Fruit fly (Drosophila melanogaster) whole organism, embryonic: ENCODE measurements around the gene Bmcp.

Experiments
- Antp ChIP-seq: fragments of 200-800 bp; sonication (Bioruptor generic); optimal IDR thresholded peaks from 3 replicates; lab custom pipeline; 2016; ENCODE audit warnings: missing biosample characterization, missing genetic modification characterization
- Atf3 ChIP-seq: fragments of 200-800 bp; sonication (Bioruptor generic); optimal IDR thresholded peaks from 3 replicates; lab custom pipeline; 2016; ENCODE audit warnings: missing biosample characterization, missing genetic modification characterization
- Atf6 ChIP-seq: fragments of 200-800 bp; sonication (Bioruptor generic); IDR thresholded peaks from 2 replicates; pipeline ENCODE4 v1.3.6; 2022; ENCODE audit warnings: missing biosample characterization, missing genetic modification characterization
- CG10654 ChIP-seq: fragments of 200-800 bp; sonication (Bioruptor generic); optimal IDR thresholded peaks from 2 replicates; lab custom pipeline; 2016; ENCODE audit warnings: missing biosample characterization, missing genetic modification characterization
- CG11398 ChIP-seq: fragments of 200-800 bp; sonication (Bioruptor generic); optimal IDR thresholded peaks from 2 replicates; lab custom pipeline; 2016; ENCODE audit warnings: missing biosample characterization, missing genetic modification characterization
- CG11560 ChIP-seq: fragments of 200-800 bp; sonication (Bioruptor generic); IDR thresholded peaks from 3 replicates; pipeline ENCODE4 v1.3.6; 2022; ENCODE audit warnings: missing biosample characterization, missing genetic modification characterization
- CG12236 ChIP-seq: fragments of 200-800 bp; sonication (Bioruptor generic); optimal IDR thresholded peaks from 2 replicates; lab custom pipeline; 2016; ENCODE audit warnings: missing biosample characterization, missing genetic modification characterization
- CG12299 ChIP-seq: fragments of 200-800 bp; sonication (Bioruptor generic); optimal IDR thresholded peaks from 2 replicates; lab custom pipeline; 2018; ENCODE audit warnings: missing biosample characterization, mild to moderate bottlenecking, missing genetic modification characterization
- CG13894 ChIP-seq: fragments of 200-800 bp; sonication (Bioruptor generic); optimal IDR thresholded peaks from 3 replicates; lab custom pipeline; 2018; ENCODE audit warnings: missing biosample characterization, mild to moderate bottlenecking, missing genetic modification characterization, moderate library complexity
- CG14014 ChIP-seq: fragments of 200-800 bp; sonication (Bioruptor generic); IDR thresholded peaks from 2 replicates; pipeline ENCODE4 v1.3.6; 2022; ENCODE audit warnings: missing biosample characterization, missing genetic modification characterization
- CG15601 ChIP-seq: fragments of 200-800 bp; sonication (Bioruptor generic); optimal IDR thresholded peaks from 3 replicates; lab custom pipeline; 2019; ENCODE audit warnings: missing biosample characterization, mild to moderate bottlenecking, missing genetic modification characterization, moderate library complexity
- CG18011 ChIP-seq: fragments of 200-800 bp; sonication (Bioruptor generic); optimal IDR thresholded peaks from 2 replicates; lab custom pipeline; 2017; ENCODE audit warnings: missing biosample characterization, missing genetic modification characterization, mild to moderate bottlenecking, moderate library complexity, missing genotype
- CG32772 ChIP-seq: fragments of 200-800 bp; sonication (Bioruptor generic); IDR thresholded peaks from 2 replicates; pipeline ENCODE4 v1.3.6; 2022; ENCODE audit warnings: missing biosample characterization, missing genetic modification characterization
- CG4328 ChIP-seq: fragments of 200-800 bp; sonication (Bioruptor generic); optimal IDR thresholded peaks from 3 replicates; lab custom pipeline; 2017; ENCODE audit warnings: missing biosample characterization, missing genetic modification reagents, missing genetic modification characterization
- CG4617 ChIP-seq: fragments of 200-800 bp; sonication (Bioruptor generic); optimal IDR thresholded peaks from 3 replicates; lab custom pipeline; 2016; ENCODE audit warnings: missing biosample characterization, missing genetic modification characterization, borderline replicate concordance
- CG6254 ChIP-seq: fragments of 200-800 bp; sonication (Bioruptor generic); optimal IDR thresholded peaks from 3 replicates; lab custom pipeline; 2017; ENCODE audit warnings: mild to moderate bottlenecking, missing biosample characterization, missing genetic modification reagents, missing genetic modification characterization
- CG6689 ChIP-seq: fragments of 200-800 bp; sonication (Bioruptor generic); IDR thresholded peaks from 2 replicates; pipeline ENCODE4 v1.3.6; 2022; ENCODE audit warnings: missing biosample characterization, missing genetic modification characterization
- CG7357 ChIP-seq: fragments of 200-800 bp; sonication (Bioruptor generic); IDR thresholded peaks from 3 replicates; pipeline ENCODE4 v1.3.6; 2022; ENCODE audit warnings: missing biosample characterization, missing genetic modification characterization
- CG7839 ChIP-seq: fragments of 200-800 bp; sonication (Bioruptor generic); optimal IDR thresholded peaks from 3 replicates; lab custom pipeline; 2018; ENCODE audit warnings: missing biosample characterization, mild to moderate bottlenecking, missing genetic modification characterization, moderate library complexity
- CG8924 ChIP-seq: fragments of 200-800 bp; optimal IDR thresholded peaks from 3 replicates; lab custom pipeline; 2019; ENCODE audit warnings: missing biosample characterization, mild to moderate bottlenecking, missing genetic modification characterization, moderate library complexity
- CTCF ChIP-seq: fragments of 200-800 bp; sonication (Bioruptor generic); optimal IDR thresholded peaks from 2 replicates; lab custom pipeline; 2017; ENCODE audit warnings: missing biosample characterization, mild to moderate bottlenecking, missing genetic modification characterization, moderate library complexity
- Camta ChIP-seq: fragments of 200-800 bp; sonication (Bioruptor generic); optimal IDR thresholded peaks from 2 replicates; lab custom pipeline; 2016; ENCODE audit warnings: missing biosample characterization, missing genetic modification characterization
- D19B ChIP-seq: fragments of 200-800 bp; sonication (Bioruptor generic); optimal IDR thresholded peaks from 2 replicates; lab custom pipeline; 2017; ENCODE audit warnings: missing biosample characterization, mild to moderate bottlenecking, missing genetic modification characterization
- Dip2 ChIP-seq: fragments of 200-800 bp; sonication (Bioruptor generic); IDR thresholded peaks from 2 replicates; pipeline ENCODE4 v1.3.6; 2022; ENCODE audit warnings: missing biosample characterization, missing genetic modification characterization
- Fer3 ChIP-seq: fragments of 200-800 bp; sonication (Bioruptor generic); optimal IDR thresholded peaks from 2 replicates; lab custom pipeline; 2018; ENCODE audit warnings: missing biosample characterization, mild to moderate bottlenecking, missing genetic modification characterization, moderate library complexity
- Gug ChIP-seq: fragments of 200-800 bp; sonication (Bioruptor generic); IDR thresholded peaks from 4 replicates; pipeline ENCODE4 v1.3.6; 2022; ENCODE audit warnings: missing biosample characterization, missing genetic modification characterization
- HLH4C ChIP-seq: fragments of 200-800 bp; sonication (Bioruptor generic); IDR thresholded peaks from 3 replicates; pipeline ENCODE4 v1.3.6; 2022; ENCODE audit warnings: missing biosample characterization, missing genetic modification characterization; ENCODE audit not compliant: partially characterized antibody
- Hand ChIP-seq: fragments of 200-800 bp; sonication (Bioruptor generic); optimal IDR thresholded peaks from 2 replicates; lab custom pipeline; 2017; ENCODE audit warnings: mild to moderate bottlenecking, missing biosample characterization, missing genetic modification reagents, missing genetic modification characterization
- HmgD ChIP-seq: fragments of 200-800 bp; sonication (Bioruptor generic); optimal IDR thresholded peaks from 3 replicates; lab custom pipeline; 2016; ENCODE audit warnings: missing biosample characterization, missing genetic modification characterization
- Mes4 ChIP-seq: fragments of 200-800 bp; sonication (Bioruptor generic); optimal IDR thresholded peaks from 2 replicates; lab custom pipeline; 2016; ENCODE audit warnings: missing biosample characterization, missing genetic modification characterization
- Myb ChIP-seq: fragments of 200-800 bp; sonication (Bioruptor generic); optimal IDR thresholded peaks from 2 replicates; lab custom pipeline; 2016; ENCODE audit warnings: missing biosample characterization, missing genetic modification characterization
- Ssrp ChIP-seq: fragments of 200-800 bp; sonication (Bioruptor generic); optimal IDR thresholded peaks from 2 replicates; lab custom pipeline; 2018; ENCODE audit warnings: missing biosample characterization, mild to moderate bottlenecking, missing genetic modification characterization, moderate library complexity
- Taf1 ChIP-seq: fragments of 200-800 bp; sonication (Bioruptor generic); IDR thresholded peaks from 2 replicates; pipeline ENCODE4 v1.3.6; 2022; ENCODE audit warnings: missing biosample characterization, missing genetic modification characterization
- Xrp1 ChIP-seq: fragments of 200-800 bp; sonication (Bioruptor generic); IDR thresholded peaks from 2 replicates; pipeline ENCODE4 v1.3.6; 2022; ENCODE audit warnings: missing biosample characterization, missing genetic modification characterization
- bsh ChIP-seq, 2 experiments: fragments of 200-800 bp; sonication (Bioruptor generic); optimal IDR thresholded peaks; 2 replicates each; lab custom pipeline; 2017 to 2018; ENCODE audit warnings: mild to moderate bottlenecking in 2 of 2, missing biosample characterization in 2 of 2, missing genetic modification characterization in 2 of 2, moderate library complexity in 1 of 2
- crc ChIP-seq: fragments of 200-800 bp; sonication (Bioruptor generic); optimal IDR thresholded peaks from 2 replicates; lab custom pipeline; 2016; ENCODE audit warnings: missing biosample characterization, missing genetic modification characterization
- dysf ChIP-seq: fragments of 200-800 bp; sonication (Bioruptor generic); IDR thresholded peaks from 3 replicates; pipeline ENCODE4 v1.3.6; 2022; ENCODE audit warnings: missing biosample characterization, missing genetic modification characterization
- gcm2 ChIP-seq: fragments of 200-800 bp; sonication (Bioruptor generic); optimal IDR thresholded peaks from 2 replicates; lab custom pipeline; 2016; ENCODE audit warnings: missing biosample characterization, missing genetic modification characterization
- h ChIP-seq: fragments of >200 bp; optimal IDR thresholded peaks from 2 replicates; lab custom pipeline; 2017
- klu ChIP-seq: fragments of 200-800 bp; sonication (Bioruptor generic); IDR thresholded peaks from 2 replicates; pipeline ENCODE4 v1.3.6; 2022; ENCODE audit warnings: missing biosample characterization, missing genetic modification characterization
- luna ChIP-seq: fragments of 200-800 bp; sonication (Bioruptor generic); optimal IDR thresholded peaks from 2 replicates; lab custom pipeline; 2016; ENCODE audit warnings: missing biosample characterization, missing genetic modification characterization
- mirr ChIP-seq: fragments of 200-800 bp; sonication (Bioruptor generic); optimal IDR thresholded peaks from 3 replicates; lab custom pipeline; 2018; ENCODE audit warnings: missing biosample characterization, mild to moderate bottlenecking, missing genetic modification characterization
- oc ChIP-seq: fragments of 200-800 bp; sonication (Bioruptor generic); optimal IDR thresholded peaks from 2 replicates; lab custom pipeline; 2018; ENCODE audit warnings: missing biosample characterization, mild to moderate bottlenecking, missing genetic modification characterization, moderate library complexity
- p53 ChIP-seq: fragments of 200-800 bp; sonication (Bioruptor generic); optimal IDR thresholded peaks from 2 replicates; lab custom pipeline; 2016; ENCODE audit warnings: missing biosample characterization, missing genetic modification characterization
- rib ChIP-seq: fragments of 200-800 bp; sonication (Bioruptor generic); IDR thresholded peaks from 2 replicates; pipeline ENCODE4 v1.3.6; 2022; ENCODE audit warnings: missing biosample characterization, missing genetic modification characterization
- sim ChIP-seq: fragments of 200-800 bp; sonication (Bioruptor generic); IDR thresholded peaks from 2 replicates; pipeline ENCODE4 v1.3.6; 2022; ENCODE audit warnings: missing biosample characterization, missing genetic modification characterization
- sug ChIP-seq: fragments of 200-800 bp; optimal IDR thresholded peaks from 2 replicates; lab custom pipeline; 2019; ENCODE audit warnings: missing biosample characterization, mild to moderate bottlenecking, missing genetic modification characterization, moderate library complexity
- tin ChIP-seq: fragments of 200-800 bp; sonication (Bioruptor generic); optimal IDR thresholded peaks from 3 replicates; lab custom pipeline; 2016; ENCODE audit warnings: missing biosample characterization, missing genetic modification characterization
- tio ChIP-seq: fragments of 200-800 bp; sonication (Bioruptor generic); optimal IDR thresholded peaks from 2 replicates; lab custom pipeline; 2017; ENCODE audit warnings: missing biosample characterization, missing genetic modification characterization, inconsistent platforms
- toy ChIP-seq: fragments of 200-800 bp; sonication (Bioruptor generic); IDR thresholded peaks from 2 replicates; pipeline ENCODE4 v1.3.6; 2022; ENCODE audit warnings: missing biosample characterization, missing genetic modification characterization
- wek ChIP-seq: fragments of 200-800 bp; sonication (Bioruptor generic); optimal IDR thresholded peaks from 3 replicates; lab custom pipeline; 2018; ENCODE audit warnings: missing biosample characterization, mild to moderate bottlenecking, missing genetic modification characterization, moderate library complexity

Gene Bmcp

DNA sequence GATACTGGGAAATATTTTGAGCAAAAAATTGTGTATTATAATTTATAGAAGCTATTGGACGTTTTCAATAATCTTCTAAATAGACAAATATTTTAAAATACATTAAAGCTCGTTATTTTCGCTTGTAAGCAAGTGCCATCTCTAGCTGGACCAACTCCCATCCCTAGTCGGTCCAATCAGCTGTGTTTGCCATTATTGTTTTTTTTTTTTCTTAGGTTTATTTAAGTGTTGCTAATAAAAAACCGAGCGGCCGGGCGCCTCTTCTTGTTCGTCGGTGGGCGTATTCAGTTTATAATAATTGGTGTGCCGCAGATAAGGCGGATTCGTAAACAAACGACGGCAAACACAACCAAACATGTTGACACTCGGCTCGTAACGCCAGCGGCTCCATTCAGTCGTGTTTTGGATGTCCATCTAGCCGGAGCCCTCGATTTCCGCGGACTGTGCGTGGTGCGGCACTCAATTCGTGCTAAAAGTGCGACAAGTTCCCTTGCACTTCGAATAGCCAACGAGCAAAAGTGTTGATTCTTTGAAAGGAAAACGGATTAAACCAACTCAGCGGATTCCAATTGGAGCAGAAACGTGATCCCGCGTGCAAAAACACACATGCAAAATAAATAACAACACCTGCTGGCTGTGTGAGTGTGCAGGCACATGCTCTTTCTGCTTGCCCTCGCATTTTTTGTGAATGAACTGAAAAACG is 36.8 kb upstream of the Bmcp start, which contains the start of gene Sugb (continued):
- no peak for TF ChIP-seq luna (GFP tag; lab: Kevin White, UChicago)
- TF ChIP-seq D19B: no peak
- peak; percentile 74; the same call in 2 of the 4 replicates for TF ChIP-seq Gug (GFP tag; lab: Robert Waterston, UW)
- TF ChIP-seq CG12236: no peak
- no peak for TF ChIP-seq CG11398 (GFP tag; lab: Kevin White, UChicago)
- TF ChIP-seq Atf6: peak; percentile 66; the same call in 1 of the 2 replicates
- no peak for TF ChIP-seq klu
- TF ChIP-seq CG15601 (tag; lab: Kevin White, UChicago): peak; percentile 8
- peak; percentile 61 for TF ChIP-seq gcm2 (GFP tag; lab: Kevin White, UChicago)
- peak; percentile 65 for TF ChIP-seq CG12299 (tag; lab: Kevin White, UChicago)
- peak; percentile 44 for TF ChIP-seq wek (GFP tag; lab: Kevin White, UChicago)
- peak; percentile 56 for TF ChIP-seq CG32772 (GFP tag; lab: Robert Waterston, UW)
- peak; percentile 38 for TF ChIP-seq crc (GFP tag; lab: Kevin White, UChicago)
- TF ChIP-seq CG13894 (tag; lab: Kevin White, UChicago): peak; percentile 78
- TF ChIP-seq p53 (GFP tag; lab: Kevin White, UChicago): no peak
- peak; percentile 41 for TF ChIP-seq Myb
- TF ChIP-seq CG8924 (tag; lab: Kevin White, UChicago): peak; percentile 52
- TF ChIP-seq CG4328: peak; percentile 62
- peak; percentile 48 for TF ChIP-seq Mes4 (GFP tag; lab: Kevin White, UChicago)
- TF ChIP-seq CG6689 (GFP tag; lab: Robert Waterston, UW): no peak
- peak; percentile 50; the same call in 1 of the 2 replicates for TF ChIP-seq CG14014 (GFP tag; lab: Robert Waterston, UW)
- peak; percentile 86 for TF ChIP-seq sug
- no peak for TF ChIP-seq CTCF (GFP tag; lab: Kevin White, UChicago)
- no peak for TF ChIP-seq toy
- TF ChIP-seq h: no peak
- peak; percentile 5 for TF ChIP-seq Atf3 (GFP tag; lab: Kevin White, UChicago)
- TF ChIP-seq Fer3 (tag; lab: Kevin White, UChicago): peak; percentile 65
- TF ChIP-seq CG10654: peak; percentile 33
- TF ChIP-seq Dip2 (GFP tag; lab: Robert Waterston, UW): no peak
- no peak for TF ChIP-seq Taf1 (GFP tag; lab: Robert Waterston, UW)
- TF ChIP-seq CG7839 (tag; lab: Kevin White, UChicago): peak; percentile 67
- no peak for TF ChIP-seq sim (GFP tag; lab: Robert Waterston, UW)
- TF ChIP-seq HLH4C (GFP tag; lab: Robert Waterston, UW): no peak; the same call in 2 of the 3 replicates
- TF ChIP-seq CG11560 (tag; lab: Robert Waterston, UW): no peak
- peak; percentile 7 for TF ChIP-seq Camta
- no peak for TF ChIP-seq tio (GFP tag; lab: Kevin White, UChicago)
- peak; percentile 78 for TF ChIP-seq Xrp1 (GFP tag; lab: Robert Waterston, UW)
- no peak for TF ChIP-seq HmgD (GFP tag; lab: Kevin White, UChicago)
- peak; percentile 37 for TF ChIP-seq Hand
- TF ChIP-seq mirr: peak; percentile 61
- peak; percentile 50 for TF ChIP-seq tin
- TF ChIP-seq rib (GFP tag; lab: Robert Waterston, UW): peak; percentile 63
- TF ChIP-seq bsh (GFP tag; optimal IDR thresholded peaks at IDR 0.05; lab: Kevin White, UChicago): peak; percentile 37 to 65
- TF ChIP-seq CG18011: peak; percentile 30
- peak; percentile 0 for TF ChIP-seq CG6254 (GFP tag; lab: Kevin White, UChicago)
- peak; percentile 52 for TF ChIP-seq CG4617
- peak; percentile 66; the same call in 1 of the 3 replicates for TF ChIP-seq dysf (GFP tag; lab: Robert Waterston, UW)
- peak; percentile 4 for TF ChIP-seq Ssrp
- peak; percentile 41 for TF ChIP-seq Antp (GFP tag; lab: Kevin White, UChicago)
- TF ChIP-seq oc: no peak
- no peak; the same call in 2 of the 3 replicates for TF ChIP-seq CG7357
